Fruit fly (Drosophila melanogaster): ENCODE measurements around the gene betaggt-I.

betaggt-I gene

dm6 chr2L:4928340-4928739, 17.0 kb upstream of the betaggt-I start:
- TF ChIP-seq insv (optimal IDR thresholded peaks at IDR 0.05) (no peak), Myc (optimal IDR thresholded peaks at IDR 0.05) (no peak), Sin3A (optimal IDR thresholded peaks at IDR 0.05) (no peak), psq (optimal IDR thresholded peaks at IDR 0.05) (no peak), ttk (optimal IDR thresholded peaks at IDR 0.05) (no peak), h (optimal IDR thresholded peaks at IDR 0.05) (no peak)

- TF ChIP-seq psq (optimal IDR thresholded peaks at IDR 0.05) (no peak), Sin3A (optimal IDR thresholded peaks at IDR 0.05) (no peak), Myc (optimal IDR thresholded peaks at IDR 0.05) (no peak), ttk (optimal IDR thresholded peaks at IDR 0.05) (no peak), insv (optimal IDR thresholded peaks at IDR 0.05) (no peak), h (optimal IDR thresholded peaks at IDR 0.05) (no peak)
Observed at dm6 chr2L:4930541-4930940, 14.8 kb upstream of the betaggt-I start.

dm6 chr2L:4932284-4932683, 13.1 kb upstream of the betaggt-I start, which contains the start of gene hoe1:
hoe1 (minus strand) TSS chr2L:4932384.
- no peak for TF ChIP-seq Myc (optimal IDR thresholded peaks at IDR 0.05)
- no peak for TF ChIP-seq Sin3A (optimal IDR thresholded peaks at IDR 0.05)

- TF ChIP-seq insv (optimal IDR thresholded peaks at IDR 0.05) (no peak), Sin3A (optimal IDR thresholded peaks at IDR 0.05) (no peak), Myc (optimal IDR thresholded peaks at IDR 0.05) (no peak), psq (optimal IDR thresholded peaks at IDR 0.05) (no peak), h (optimal IDR thresholded peaks at IDR 0.05) (no peak), ttk (optimal IDR thresholded peaks at IDR 0.05) (no peak)
Observed at dm6 chr2L:4936325-4936869, 9.0 kb upstream of the betaggt-I start, which contains the start of gene hoe2. hoe2 (minus strand) TSS chr2L:4936450.

- TF ChIP-seq ttk (optimal IDR thresholded peaks at IDR 0.05) (no peak), Sin3A (optimal IDR thresholded peaks at IDR 0.05) (no peak), psq (optimal IDR thresholded peaks at IDR 0.05) (no peak), insv (optimal IDR thresholded peaks at IDR 0.05) (no peak), h (optimal IDR thresholded peaks at IDR 0.05) (no peak)
Observed at dm6 chr2L:4937060-4937459, 8.3 kb upstream of the betaggt-I start, which contains the start of gene Sgs1. Sgs1 (plus strand) TSS chr2L:4937409.

- TF ChIP-seq ttk (optimal IDR thresholded peaks at IDR 0.05) (no peak), Sin3A (optimal IDR thresholded peaks at IDR 0.05) (no peak), psq (optimal IDR thresholded peaks at IDR 0.05) (no peak), insv (optimal IDR thresholded peaks at IDR 0.05) (no peak), Myc (optimal IDR thresholded peaks at IDR 0.05) (no peak), h (optimal IDR thresholded peaks at IDR 0.05) (no peak)
Observed at dm6 chr2L:4942257-4942792, 3.1 kb upstream of the betaggt-I start, which contains the start of gene synr. synr (plus strand) TSS chr2L:4942742.

- TF ChIP-seq Sin3A (optimal IDR thresholded peaks at IDR 0.05) (no peak), insv (optimal IDR thresholded peaks at IDR 0.05) (no peak), ttk (optimal IDR thresholded peaks at IDR 0.05) (no peak), psq (optimal IDR thresholded peaks at IDR 0.05) (no peak), Myc (optimal IDR thresholded peaks at IDR 0.05) (no peak), h (optimal IDR thresholded peaks at IDR 0.05) (no peak)
Observed at dm6 chr2L:4949453-4950045, 4.2 kb downstream of the betaggt-I start, which contains the start of gene jet. jet (minus strand) TSS chr2L:4949784.

- TF ChIP-seq Sin3A (optimal IDR thresholded peaks at IDR 0.05) (no peak), psq (optimal IDR thresholded peaks at IDR 0.05) (no peak), ttk (optimal IDR thresholded peaks at IDR 0.05) (no peak), Myc (optimal IDR thresholded peaks at IDR 0.05) (no peak), insv (optimal IDR thresholded peaks at IDR 0.05) (no peak), h (optimal IDR thresholded peaks at IDR 0.05) (no peak)
Observed at dm6 chr2L:4950667-4951066, 5.3 kb downstream of the betaggt-I start, which contains the start of gene Jon25Biii. Jon25Biii (minus strand) TSS chr2L:4950767.

dm6 chr2L:4953086-4953570, 7.7 kb downstream of the betaggt-I start, which contains the start of gene Jon25Bii:
Jon25Bii (minus strand) TSS chr2L:4953136.
- TF ChIP-seq insv (optimal IDR thresholded peaks at IDR 0.05): no peak
- no peak for TF ChIP-seq ttk (optimal IDR thresholded peaks at IDR 0.05)
- TF ChIP-seq psq (optimal IDR thresholded peaks at IDR 0.05): no peak
- no peak for TF ChIP-seq Myc (optimal IDR thresholded peaks at IDR 0.05)
- no peak for TF ChIP-seq Sin3A (optimal IDR thresholded peaks at IDR 0.05)
- no peak for TF ChIP-seq h (optimal IDR thresholded peaks at IDR 0.05)

dm6 chr2L:4955094-4955823, 9.9 kb downstream of the betaggt-I start, which contains the start of the genes Jon25Bi and Marcal1:
Jon25Bi (minus strand) TSS chr2L:4955144.
Marcal1 (plus strand) TSS chr2L:4955509.
- no peak for TF ChIP-seq Myc (optimal IDR thresholded peaks at IDR 0.05)
- no peak for TF ChIP-seq Sin3A (optimal IDR thresholded peaks at IDR 0.05)
- TF ChIP-seq ttk (optimal IDR thresholded peaks at IDR 0.05): no peak
- TF ChIP-seq psq (optimal IDR thresholded peaks at IDR 0.05): no peak
- TF ChIP-seq h (optimal IDR thresholded peaks at IDR 0.05): no peak
- no peak for TF ChIP-seq insv (optimal IDR thresholded peaks at IDR 0.05)

dm6 chr2L:4958111-4958510, 12.7 kb downstream of the betaggt-I start, which contains the start of gene CG34124:
CG34124 (plus strand) TSS chr2L:4958411.
- TF ChIP-seq insv (optimal IDR thresholded peaks at IDR 0.05) (no peak), h (optimal IDR thresholded peaks at IDR 0.05) (no peak), psq (optimal IDR thresholded peaks at IDR 0.05) (no peak), ttk (optimal IDR thresholded peaks at IDR 0.05) (no peak), Myc (optimal IDR thresholded peaks at IDR 0.05) (no peak), Sin3A (optimal IDR thresholded peaks at IDR 0.05) (no peak)

Data from Kc167 (cell line).